Worm (Caenorhabditis elegans) whole organism, L4 larva: ENCODE results near the gene F15D4.4.
A peak's percentile ranks its signal among the peaks of the same experiment; 100 is the strongest.

Experiments used
- D1046.2 ChIP-seq: fragments of 200-800 bp; sonication (Bioruptor generic); IDR thresholded peaks from 2 replicates; pipeline ENCODE4 v1.3.6; 2022; ENCODE audit warnings: missing genetic modification characterization, missing compliant biosample characterization
- F37D6.2 ChIP-seq: sonication (generic microtip); optimal IDR thresholded peaks from 2 replicates; lab custom pipeline; 2016; ENCODE audit warnings: mild to moderate bottlenecking, missing genetic modification characterization, missing compliant biosample characterization
- F44E2.7 ChIP-seq: fragments of 200-800 bp; sonication (Bioruptor generic); IDR thresholded peaks from 2 replicates; pipeline ENCODE4 v2.1.2; 2022; ENCODE audit warnings: missing genetic modification characterization, missing compliant biosample characterization
- T20F7.1 ChIP-seq: fragments of 200-800 bp; sonication (Bioruptor generic); optimal IDR thresholded peaks from 2 replicates; lab custom pipeline; 2018; ENCODE audit warnings: mild to moderate bottlenecking, missing genetic modification characterization, missing compliant biosample characterization
- T26A8.4 ChIP-seq: fragments of 200-800 bp; sonication (Bioruptor generic); IDR thresholded peaks from 2 replicates; pipeline ENCODE4 v1.3.6; 2022; ENCODE audit warnings: missing genetic modification characterization, missing compliant biosample characterization
- Y75B8A.6 ChIP-seq: fragments of 200-800 bp; sonication (Bioruptor generic); IDR thresholded peaks from 2 replicates; pipeline ENCODE4 v1.3.6; 2022; ENCODE audit warnings: missing genetic modification reagents, missing genetic modification characterization, missing compliant biosample characterization
- ZK337.2 ChIP-seq: fragments of 200-800 bp; sonication (Bioruptor generic); IDR thresholded peaks from 2 replicates; pipeline ENCODE4 v1.3.6; 2022; ENCODE audit warnings: missing genetic modification reagents, missing genetic modification characterization, missing compliant biosample characterization
- aha-1 ChIP-seq: fragments of 150-350 bp; peaks from one replicate; lab custom pipeline; 2014; ENCODE audit warnings: missing biosample characterization, missing genetic modification characterization
- aly-2 ChIP-seq: sonication (generic microtip); optimal IDR thresholded peaks from 2 replicates; lab custom pipeline; 2018; ENCODE audit warnings: missing biosample characterization, missing genetic modification characterization
- daf-16 ChIP-seq, 3 experiments: sonication (generic microtip); optimal IDR thresholded peaks; 2 replicates each; lab custom pipeline; 2016 to 2017; ENCODE audit warnings: missing genetic modification characterization in 3 of 3, missing genetic modification reagents in 3 of 3, mild to moderate bottlenecking in 2 of 3, missing compliant biosample characterization in 2 of 3, missing biosample characterization in 1 of 3, moderate library complexity in 1 of 3
- daf-19 ChIP-seq: fragments of 200-800 bp; sonication (Bioruptor generic); conservative IDR thresholded peaks from 2 replicates; pipeline ENCODE4 v1.3.6; 2022; ENCODE audit warnings: missing genetic modification characterization, missing compliant biosample characterization
- dmd-8 ChIP-seq: fragments of 200-800 bp; sonication (Bioruptor generic); IDR thresholded peaks from 2 replicates; pipeline ENCODE4 v1.3.6; 2022; ENCODE audit warnings: missing genetic modification characterization, missing compliant biosample characterization
- dmd-9 ChIP-seq: fragments of 200-800 bp; sonication (Bioruptor generic); IDR thresholded peaks from 2 replicates; pipeline ENCODE4 v1.3.6; 2022; ENCODE audit warnings: missing genetic modification reagents, missing genetic modification characterization, missing compliant biosample characterization
- duxl-1 ChIP-seq: sonication (generic microtip); optimal IDR thresholded peaks from 2 replicates; lab custom pipeline; 2016; ENCODE audit warnings: mild to moderate bottlenecking, missing genetic modification characterization, moderate library complexity, missing compliant biosample characterization; ENCODE audit not compliant: poor library complexity
- dve-1 ChIP-seq: sonication (generic microtip); optimal IDR thresholded peaks from 2 replicates; lab custom pipeline; 2017; ENCODE audit warnings: antibody characterized with exemption, mild to moderate bottlenecking, missing genetic modification characterization, missing compliant biosample characterization; ENCODE audit not compliant: insufficient read depth
- hlh-11 ChIP-seq: fragments of 200-800 bp; sonication (Bioruptor generic); optimal IDR thresholded peaks from 2 replicates; lab custom pipeline; 2018; ENCODE audit warnings: mild to moderate bottlenecking, missing genetic modification characterization, missing compliant biosample characterization
- hmg-1.1 ChIP-seq: fragments of 200-800 bp; sonication (Bioruptor generic); IDR thresholded peaks from 2 replicates; pipeline ENCODE4 v1.3.6; 2022; ENCODE audit warnings: missing genetic modification reagents, missing genetic modification characterization, missing compliant biosample characterization
- lim-7 ChIP-seq: fragments of 200-800 bp; sonication (Bioruptor generic); IDR thresholded peaks from 2 replicates; pipeline ENCODE4 v1.3.6; 2022; ENCODE audit warnings: missing genetic modification characterization, missing compliant biosample characterization
- lin-13 ChIP-seq: fragments of 150-350 bp; optimal IDR thresholded peaks from 2 replicates; lab custom pipeline; 2014; ENCODE audit warnings: missing biosample characterization, missing genetic modification reagents, missing genetic modification characterization
- lin-15B ChIP-seq: fragments of 150-350 bp; sonication (generic microtip); optimal IDR thresholded peaks from 3 replicates; lab custom pipeline; 2014; ENCODE audit warnings: missing biosample characterization, missing genetic modification characterization
- lin-29 ChIP-seq: fragments of 200-800 bp; sonication (Bioruptor generic); IDR thresholded peaks from 2 replicates; pipeline ENCODE4 v1.3.6; 2022; ENCODE audit warnings: missing genetic modification reagents, missing genetic modification characterization, missing compliant biosample characterization
- lin-39 ChIP-seq: fragments of 150-350 bp; optimal IDR thresholded peaks from 2 replicates; lab custom pipeline; 2014; ENCODE audit warnings: missing biosample characterization, missing genetic modification reagents, missing genetic modification characterization
- lir-3 ChIP-seq: sonication (generic microtip); optimal IDR thresholded peaks from 2 replicates; lab custom pipeline; 2016; ENCODE audit warnings: mild to moderate bottlenecking, missing genetic modification characterization, missing compliant biosample characterization
- madf-5 ChIP-seq, 2 experiments: fragments of 200-800 bp; sonication (Bioruptor generic); IDR thresholded peaks; 2 replicates each; pipeline ENCODE4 v1.3.6; 2022; ENCODE audit warnings: missing compliant biosample characterization in 2 of 2, missing genetic modification characterization in 2 of 2
- mdl-1 ChIP-seq, 2 experiments: fragments of 150-350 bp in 1 of 2; sonication (generic microtip) in 1 of 2; optimal IDR thresholded peaks; 2 replicates each; lab custom pipeline; 2014 to 2017; ENCODE audit warnings: missing biosample characterization in 2 of 2, missing genetic modification characterization in 2 of 2
- mxl-2 ChIP-seq: fragments of 200-800 bp; sonication (Bioruptor generic); conservative IDR thresholded peaks from 2 replicates; pipeline ENCODE4 v1.3.6; 2022; ENCODE audit warnings: missing genetic modification reagents, missing genetic modification characterization, missing compliant biosample characterization
- nhr-10 ChIP-seq: fragments of 150-350 bp; optimal IDR thresholded peaks from 2 replicates; lab custom pipeline; 2014; ENCODE audit warnings: missing biosample characterization, missing genetic modification characterization
- nhr-111 ChIP-seq: fragments of 200-800 bp; sonication (Bioruptor generic); optimal IDR thresholded peaks from 2 replicates; lab custom pipeline; 2018; ENCODE audit warnings: mild to moderate bottlenecking, missing genetic modification characterization, missing compliant biosample characterization
- nhr-28 ChIP-seq: fragments of 150-350 bp; optimal IDR thresholded peaks from 2 replicates; lab custom pipeline; 2014; ENCODE audit warnings: missing biosample characterization, missing genetic modification characterization
- nhr-41 ChIP-seq: fragments of 200-800 bp; sonication (Bioruptor generic); IDR thresholded peaks from 2 replicates; pipeline ENCODE4 v1.3.6; 2022; ENCODE audit warnings: missing genetic modification reagents, missing genetic modification characterization, missing compliant biosample characterization
- nhr-6 ChIP-seq: fragments of 150-350 bp; optimal IDR thresholded peaks from 2 replicates; lab custom pipeline; 2014; ENCODE audit warnings: missing biosample characterization, missing genetic modification characterization
- php-3 ChIP-seq: fragments of 200-800 bp; sonication (Bioruptor generic); IDR thresholded peaks from 2 replicates; pipeline ENCODE4 v1.3.6; 2022; ENCODE audit warnings: missing genetic modification reagents, missing genetic modification characterization, missing compliant biosample characterization
- set-16 ChIP-seq: fragments of 200-800 bp; sonication (Bioruptor generic); IDR thresholded peaks from 2 replicates; pipeline ENCODE4 v1.3.6; 2022; ENCODE audit warnings: missing genetic modification reagents, missing genetic modification characterization, missing compliant biosample characterization
- snpc-4 ChIP-seq: fragments of 150-350 bp; optimal IDR thresholded peaks from 2 replicates; lab custom pipeline; 2014; ENCODE audit warnings: missing biosample characterization, missing genetic modification characterization
- spr-1 ChIP-seq: sonication (generic microtip); optimal IDR thresholded peaks from 2 replicates; lab custom pipeline; 2016; ENCODE audit warnings: mild to moderate bottlenecking, missing genetic modification characterization, missing compliant biosample characterization
- tag-97 ChIP-seq: fragments of 200-800 bp; sonication (Bioruptor generic); IDR thresholded peaks from 2 replicates; pipeline ENCODE4 v1.3.6; 2022; ENCODE audit warnings: missing genetic modification characterization, missing compliant biosample characterization
- unc-39 ChIP-seq: sonication (generic microtip); optimal IDR thresholded peaks from 2 replicates; lab custom pipeline; 2017; ENCODE audit warnings: missing biosample characterization, missing genetic modification characterization
- unc-62 ChIP-seq, 3 experiments: fragments of 150-350 bp in 1 of 3; sonication (generic microtip); optimal IDR thresholded peaks in 2 of 3; peaks in 1 of 3; 1 replicate in 1 of 3; 2 replicates in 2 of 3; lab custom pipeline; 2014 to 2017; ENCODE audit warnings: missing biosample characterization in 3 of 3, missing genetic modification characterization in 3 of 3, missing genetic modification reagents in 3 of 3, missing genotype in 1 of 3
- zip-11 ChIP-seq: fragments of 200-800 bp; sonication (Bioruptor generic); IDR thresholded peaks from 2 replicates; pipeline ENCODE4 v1.3.6; 2022; ENCODE audit warnings: missing genetic modification characterization, missing compliant biosample characterization

The F15D4.4 gene

ce11 chrII:13291406-13292124 is 48.6 kb upstream of the F15D4.4 start (continued):
- peak; percentile 16 for TF ChIP-seq duxl-1 (tag; lab: Kevin White, UChicago)
- TF ChIP-seq hlh-11 (tag; lab: Kevin White, UChicago), result peak; percentile 94
- no peak for TF ChIP-seq lim-7
- TF ChIP-seq spr-1 (tag; lab: Kevin White, UChicago), result no peak
- no peak for TF ChIP-seq lin-15B
- no peak for TF ChIP-seq mxl-2
- no peak for TF ChIP-seq lir-3
- no peak for TF ChIP-seq ZK337.2

- TF ChIP-seq aha-1 (tag; lab: Kevin White, UChicago), result peak; percentile 75
- peak in 1 of 2 experiments; percentile 84 for TF ChIP-seq unc-62 (GFP tag; optimal IDR thresholded peaks at IDR 0.05 in 1 of 2; lab: Kevin White, UChicago)
- no peak for TF ChIP-seq unc-62 (tag; optimal IDR thresholded peaks at IDR 0.05; lab: Kevin White, UChicago)
- TF ChIP-seq set-16, result peak; percentile 48
- peak; percentile 2 for TF ChIP-seq dve-1 (tag; lab: Kevin White, UChicago)
- TF ChIP-seq daf-16 (GFP tag; optimal IDR thresholded peaks at IDR 0.05; lab: Kevin White, UChicago), result no peak
- TF ChIP-seq daf-16 (tag; optimal IDR thresholded peaks at IDR 0.05; lab: Kevin White, UChicago), result peak; percentile 12
- 0 out of 2 replicates have a peak, but pooled peaks have one; percentile 8 for TF ChIP-seq T26A8.4
- no peak for TF ChIP-seq hmg-1.1 (GFP tag; lab: Robert Waterston, UW)
- TF ChIP-seq D1046.2 (GFP tag; lab: Robert Waterston, UW), result peak; percentile 38; the same call in 1 of the 2 replicates
- TF ChIP-seq tag-97 (GFP tag; lab: Robert Waterston, UW), result 0 out of 2 replicates have a peak, but pooled peaks have one; percentile 8
- TF ChIP-seq nhr-28 (tag; lab: Kevin White, UChicago), result peak; percentile 17
- TF ChIP-seq lir-3, result no peak
- no peak for TF ChIP-seq daf-19 (GFP tag; lab: Robert Waterston, UW)
These were observed 47.8 kb upstream of the F15D4.4 start for ce11 chrII:13290518-13291286.

- TF ChIP-seq set-16 (peak; percentile 64), F37D6.2 (tag; lab: Kevin White, UChicago) (no peak), dve-1 (tag; lab: Kevin White, UChicago) (no peak), F44E2.7 (GFP tag; lab: Robert Waterston, UW) (0 out of 2 replicates have a peak, but pooled peaks have one; percentile 43), zip-11 (no peak), D1046.2 (GFP tag; lab: Robert Waterston, UW) (0 out of 2 replicates have a peak, but pooled peaks have one; percentile 21), lin-13 (GFP tag; lab: Kevin White, UChicago) (peak; percentile 3), dmd-8 (peak; percentile 33; the same call in 1 of the 2 replicates)
These were observed 47.0 kb upstream of the F15D4.4 start for ce11 chrII:13289891-13290290.

- TF ChIP-seq lin-29 (GFP tag; lab: Robert Waterston, UW) (no peak), unc-39 (tag; lab: Kevin White, UChicago) (no peak), php-3 (GFP tag; lab: Robert Waterston, UW) (no peak), dmd-9 (GFP tag; lab: Robert Waterston, UW) (no peak), mdl-1 (tag; optimal IDR thresholded peaks at IDR 0.05; lab: Kevin White, UChicago) (no peak), aly-2 (tag; lab: Kevin White, UChicago) (no peak), madf-5 (GFP tag; IDR thresholded peaks at IDR 0.05; lab: Robert Waterston, UW) (no peak), snpc-4 (no peak), nhr-41 (no peak), hlh-11 (tag; lab: Kevin White, UChicago) (no peak), lin-39 (tag; lab: Kevin White, UChicago) (no peak), ZK337.2 (no peak), nhr-6 (no peak), nhr-10 (tag; lab: Kevin White, UChicago) (no peak), T20F7.1 (GFP tag; lab: Kevin White, UChicago) (no peak), Y75B8A.6 (GFP tag; lab: Robert Waterston, UW) (no peak), nhr-111 (no peak)
These were observed 42.8 kb upstream of the F15D4.4 start, which contains the start of gene ztf-22 for ce11 chrII:13285729-13286128. Gene ztf-22, minus strand, starts transcription at chrII:13285829.
